Worm (Caenorhabditis elegans): ENCODE results near the gene F49C12.11.

DNA sequence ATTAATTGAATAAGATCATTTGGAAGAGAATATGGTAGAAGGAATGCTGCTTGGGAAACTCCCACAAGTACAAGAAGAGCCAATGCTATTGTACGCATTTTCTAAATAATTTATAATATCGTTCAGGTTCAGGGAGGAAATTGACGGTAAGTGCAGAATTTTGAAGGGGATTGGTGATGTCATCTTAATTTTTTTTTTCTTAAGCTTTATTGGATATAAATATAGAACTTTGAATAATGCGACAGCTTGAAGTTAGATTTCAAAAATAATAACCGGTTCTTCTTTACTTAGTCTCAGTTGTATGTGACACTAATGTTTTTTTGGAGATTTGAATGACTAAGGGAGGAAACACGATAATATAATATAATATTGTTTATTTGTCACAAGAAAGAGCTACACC lies 11.6 kb downstream of the F49C12.11 start, which contains the start of gene nspg-7.1:
- TF ChIP-seq sea-2 (GFP tag; optimal IDR thresholded peaks at IDR 0.05) (no peak), fkh-10 (GFP tag; optimal IDR thresholded peaks at IDR 0.05) (no peak)

Data from whole organism, L3 larva.